Fruit fly (Drosophila melanogaster) whole organism, embryonic: ENCODE measurements around the gene alpha-Spec.

Experiments
- Blimp-1 ChIP-seq: fragments of 200-800 bp; sonication (Bioruptor generic); optimal IDR thresholded peaks from 3 replicates; lab custom pipeline; 2018; ENCODE audit warnings: missing biosample characterization, missing genetic modification characterization, mild to moderate bottlenecking, moderate library complexity, missing genetic modification reagents
- CG11247 ChIP-seq: fragments of 200-800 bp; sonication (Bioruptor generic); IDR thresholded peaks from 2 replicates; pipeline ENCODE4 v1.3.6; 2022; ENCODE audit warnings: missing biosample characterization, missing genetic modification characterization
- CG11398 ChIP-seq: fragments of 200-800 bp; sonication (Bioruptor generic); optimal IDR thresholded peaks from 2 replicates; lab custom pipeline; 2016; ENCODE audit warnings: missing biosample characterization, missing genetic modification characterization
- CG15479 ChIP-seq: fragments of 200-800 bp; sonication (Bioruptor generic); optimal IDR thresholded peaks from 3 replicates; lab custom pipeline; 2019; ENCODE audit warnings: missing biosample characterization, mild to moderate bottlenecking, missing genetic modification characterization, moderate library complexity
- CG17568 ChIP-seq: fragments of 200-800 bp; sonication (Bioruptor generic); optimal IDR thresholded peaks from 2 replicates; lab custom pipeline; 2018; ENCODE audit warnings: missing biosample characterization, mild to moderate bottlenecking, missing genetic modification characterization, moderate library complexity
- CG2120 ChIP-seq: fragments of 200-800 bp; sonication (Bioruptor generic); optimal IDR thresholded peaks from 3 replicates; lab custom pipeline; 2016; ENCODE audit warnings: missing biosample characterization, missing genetic modification characterization
- CG2199 ChIP-seq: fragments of 200-800 bp; sonication (Bioruptor generic); IDR thresholded peaks from 3 replicates; pipeline ENCODE4 v1.3.6; 2022; ENCODE audit warnings: missing biosample characterization, missing genetic modification characterization
- CG2202 ChIP-seq: fragments of 200-800 bp; sonication (Bioruptor generic); optimal IDR thresholded peaks from 2 replicates; lab custom pipeline; 2018; ENCODE audit warnings: missing biosample characterization, mild to moderate bottlenecking, missing genetic modification characterization
- CG3065 ChIP-seq: fragments of 200-800 bp; sonication (Bioruptor generic); optimal IDR thresholded peaks from 2 replicates; lab custom pipeline; 2016; ENCODE audit warnings: missing biosample characterization, missing genetic modification characterization
- CG3995 ChIP-seq: fragments of 200-800 bp; sonication (Bioruptor generic); optimal IDR thresholded peaks from 3 replicates; lab custom pipeline; 2016; ENCODE audit warnings: missing biosample characterization, missing genetic modification characterization
- CG6654 ChIP-seq: fragments of 200-800 bp; sonication (Bioruptor generic); optimal IDR thresholded peaks from 2 replicates; lab custom pipeline; 2017; ENCODE audit warnings: missing biosample characterization, mild to moderate bottlenecking, missing genetic modification characterization
- CG6854 ChIP-seq: fragments of 200-800 bp; sonication (Bioruptor generic); optimal IDR thresholded peaks from 3 replicates; lab custom pipeline; 2017; ENCODE audit warnings: missing biosample characterization, mild to moderate bottlenecking, missing genetic modification characterization
- CG8924 ChIP-seq: fragments of 200-800 bp; optimal IDR thresholded peaks from 3 replicates; lab custom pipeline; 2019; ENCODE audit warnings: missing biosample characterization, mild to moderate bottlenecking, missing genetic modification characterization, moderate library complexity
- CG9876 ChIP-seq: fragments of 200-800 bp; sonication (Bioruptor generic); optimal IDR thresholded peaks from 2 replicates; lab custom pipeline; 2016; ENCODE audit warnings: missing biosample characterization, missing genetic modification characterization
- Camta ChIP-seq: fragments of 200-800 bp; sonication (Bioruptor generic); optimal IDR thresholded peaks from 2 replicates; lab custom pipeline; 2016; ENCODE audit warnings: missing biosample characterization, missing genetic modification characterization
- D19A ChIP-seq: fragments of 200-800 bp; optimal IDR thresholded peaks from 3 replicates; lab custom pipeline; 2019; ENCODE audit warnings: missing biosample characterization, mild to moderate bottlenecking, missing genetic modification characterization, moderate library complexity
- Dfd ChIP-seq, 2 experiments: fragments of >200 bp; optimal IDR thresholded peaks; 2 replicates each; lab custom pipeline; 2017; ENCODE audit warnings: missing biosample characterization in 2 of 2, missing genetic modification characterization in 2 of 2
- Dip3 ChIP-seq: fragments of 200-800 bp; sonication (Bioruptor generic); optimal IDR thresholded peaks from 3 replicates; lab custom pipeline; 2016; ENCODE audit warnings: missing biosample characterization, missing genetic modification characterization
- Ets97D ChIP-seq: fragments of 200-800 bp; sonication (Bioruptor generic); optimal IDR thresholded peaks from 3 replicates; lab custom pipeline; 2016; ENCODE audit warnings: missing biosample characterization, missing genetic modification characterization
- H2.0 ChIP-seq: fragments of 200-800 bp; sonication (Bioruptor generic); IDR thresholded peaks from 2 replicates; pipeline ENCODE4 v1.3.6; 2022; ENCODE audit warnings: missing biosample characterization, missing genetic modification characterization
- Med ChIP-seq: fragments of 200-800 bp; sonication (Bioruptor generic); peaks from one replicate; lab custom pipeline; 2016; ENCODE audit warnings: missing biosample characterization, missing genetic modification characterization, mild to moderate bottlenecking, inconsistent platforms, moderate library complexity
- Mes4 ChIP-seq: fragments of 200-800 bp; sonication (Bioruptor generic); optimal IDR thresholded peaks from 2 replicates; lab custom pipeline; 2016; ENCODE audit warnings: missing biosample characterization, missing genetic modification characterization
- Nf-YC ChIP-seq: fragments of 200-800 bp; optimal IDR thresholded peaks from 3 replicates; lab custom pipeline; 2019; ENCODE audit warnings: missing biosample characterization, mild to moderate bottlenecking, missing genetic modification characterization, moderate library complexity
- Sox102F ChIP-seq: fragments of 200-800 bp; sonication (Bioruptor generic); optimal IDR thresholded peaks from 2 replicates; lab custom pipeline; 2018; ENCODE audit warnings: missing biosample characterization, mild to moderate bottlenecking, missing genetic modification characterization, moderate library complexity
- Sry-β ChIP-seq: fragments of 200-800 bp; sonication (Bioruptor generic); optimal IDR thresholded peaks from 2 replicates; lab custom pipeline; 2018; ENCODE audit warnings: missing biosample characterization, mild to moderate bottlenecking, missing genetic modification characterization, moderate library complexity
- Trl ChIP-seq, 3 experiments: fragments of >200 bp in 2 of 3; fragments of 200-800 bp in 1 of 3; sonication (Bioruptor generic) in 1 of 3; optimal IDR thresholded peaks; 2 replicates in 1 of 3; 3 replicates in 2 of 3; lab custom pipeline; 2016 to 2017; ENCODE audit warnings: missing biosample characterization in 1 of 3, missing genetic modification characterization in 1 of 3
- aop ChIP-seq: fragments of 200-800 bp; sonication (Bioruptor generic); IDR thresholded peaks from 2 replicates; pipeline ENCODE4 v1.3.6; 2022; ENCODE audit warnings: missing biosample characterization, missing genetic modification characterization
- crc ChIP-seq: fragments of 200-800 bp; sonication (Bioruptor generic); optimal IDR thresholded peaks from 2 replicates; lab custom pipeline; 2016; ENCODE audit warnings: missing biosample characterization, missing genetic modification characterization
- cwo ChIP-seq: fragments of 200-800 bp; sonication (Bioruptor generic); optimal IDR thresholded peaks from 3 replicates; lab custom pipeline; 2017; ENCODE audit warnings: missing biosample characterization, missing genetic modification characterization, mild to moderate bottlenecking, moderate library complexity, missing genetic modification reagents
- dysf ChIP-seq: fragments of 200-800 bp; sonication (Bioruptor generic); IDR thresholded peaks from 3 replicates; pipeline ENCODE4 v1.3.6; 2022; ENCODE audit warnings: missing biosample characterization, missing genetic modification characterization
- grn ChIP-seq: fragments of 200-800 bp; sonication (Bioruptor generic); optimal IDR thresholded peaks from 3 replicates; lab custom pipeline; 2017; ENCODE audit warnings: missing biosample characterization, missing genetic modification characterization
- gro ChIP-seq: fragments of 200-800 bp; sonication (Bioruptor generic); optimal IDR thresholded peaks from 2 replicates; lab custom pipeline; 2016; ENCODE audit warnings: missing biosample characterization, missing genetic modification characterization
- gsb ChIP-seq: fragments of 200-800 bp; sonication (Bioruptor generic); IDR thresholded peaks from 2 replicates; pipeline ENCODE4 v1.3.6; 2022; ENCODE audit warnings: missing biosample characterization, missing genetic modification characterization
- hb ChIP-seq: fragments of 200-800 bp; sonication (Bioruptor generic); IDR thresholded peaks from 3 replicates; pipeline ENCODE4 v1.3.6; 2022; ENCODE audit warnings: missing biosample characterization, missing genetic modification characterization; ENCODE audit not compliant: partially characterized antibody
- jigr1 ChIP-seq: fragments of 200-800 bp; sonication (Bioruptor generic); IDR thresholded peaks from 3 replicates; pipeline ENCODE4 v1.3.6; 2022; ENCODE audit warnings: missing biosample characterization, missing genetic modification characterization
- jumu ChIP-seq: fragments of 200-800 bp; sonication (Bioruptor generic); optimal IDR thresholded peaks from 3 replicates; lab custom pipeline; 2016; ENCODE audit warnings: missing biosample characterization, missing genetic modification characterization
- lov ChIP-seq, 2 experiments: fragments of 200-800 bp in 1 of 2; fragments of >200 bp in 1 of 2; sonication (Bioruptor generic) in 1 of 2; IDR thresholded peaks in 1 of 2; optimal IDR thresholded peaks in 1 of 2; 2 replicates in 1 of 2; 3 replicates in 1 of 2; pipeline versions ENCODE4 v1.3.6 to Lab custom; 2017 to 2022; ENCODE audit warnings: missing biosample characterization in 1 of 2, missing genetic modification characterization in 1 of 2
- onecut ChIP-seq: fragments of 200-800 bp; sonication (Bioruptor generic); IDR thresholded peaks from 2 replicates; pipeline ENCODE4 v1.3.6; 2022; ENCODE audit warnings: missing biosample characterization, missing genetic modification characterization
- peb ChIP-seq: fragments of 200-800 bp; sonication (Bioruptor generic); IDR thresholded peaks from 2 replicates; pipeline ENCODE4 v1.3.6; 2022; ENCODE audit warnings: missing biosample characterization, missing genetic modification characterization
- rib ChIP-seq: fragments of 200-800 bp; sonication (Bioruptor generic); IDR thresholded peaks from 2 replicates; pipeline ENCODE4 v1.3.6; 2022; ENCODE audit warnings: missing biosample characterization, missing genetic modification characterization
- sc ChIP-seq, 3 experiments: fragments of >200 bp in 2 of 3; fragments of 200-800 bp in 1 of 3; sonication (Bioruptor generic) in 1 of 3; optimal IDR thresholded peaks; 2 replicates in 2 of 3; 3 replicates in 1 of 3; lab custom pipeline; 2017; ENCODE audit warnings: mild to moderate bottlenecking in 1 of 3, missing biosample characterization in 1 of 3, missing genetic modification characterization in 1 of 3, missing genetic modification reagents in 1 of 3
- slp2 ChIP-seq: fragments of 200-800 bp; sonication (Bioruptor generic); optimal IDR thresholded peaks from 2 replicates; lab custom pipeline; 2016; ENCODE audit warnings: missing biosample characterization, missing genetic modification characterization
- stwl ChIP-seq: fragments of 200-800 bp; sonication (Bioruptor generic); optimal IDR thresholded peaks from 3 replicates; lab custom pipeline; 2018; ENCODE audit warnings: missing biosample characterization, mild to moderate bottlenecking, missing genetic modification characterization, moderate library complexity
- tgo ChIP-seq: fragments of 200-800 bp; sonication (Bioruptor generic); IDR thresholded peaks from 3 replicates; pipeline ENCODE4 v1.3.6; 2022; ENCODE audit warnings: missing biosample characterization, missing genetic modification characterization
- tx ChIP-seq: fragments of 200-800 bp; sonication (Bioruptor generic); optimal IDR thresholded peaks from 2 replicates; lab custom pipeline; 2016; ENCODE audit warnings: missing biosample characterization, missing genetic modification characterization
- unc-4 ChIP-seq: fragments of 200-800 bp; sonication (Bioruptor generic); IDR thresholded peaks from 2 replicates; pipeline ENCODE4 v1.3.6; 2022; ENCODE audit warnings: missing biosample characterization, missing genetic modification characterization; ENCODE audit not compliant: partially characterized antibody
- vvl ChIP-seq: fragments of 200-800 bp; sonication (Bioruptor generic); IDR thresholded peaks from 2 replicates; pipeline ENCODE4 v1.3.6; 2022; ENCODE audit warnings: missing biosample characterization, missing genetic modification characterization
- zen2 ChIP-seq: fragments of 200-800 bp; sonication (Bioruptor generic); IDR thresholded peaks from 3 replicates; pipeline ENCODE4 v1.3.6; 2022; ENCODE audit warnings: missing biosample characterization, missing genetic modification characterization; ENCODE audit not compliant: partially characterized antibody

The alpha-Spec gene

dm6 chr3L:1754935-1755334 is 40.2 kb downstream of the alpha-Spec start:
- TF ChIP-seq vvl (GFP tag; lab: Robert Waterston, UW) = peak; percentile 47
- peak; percentile 82 for TF ChIP-seq Blimp-1 (GFP tag; lab: Kevin White, UChicago)
- peak; percentile 20 for TF ChIP-seq grn (GFP tag; lab: Kevin White, UChicago)
- TF ChIP-seq lov (optimal IDR thresholded peaks at IDR 0.05; lab: Kevin White, UChicago) = no peak
- 0 out of 3 replicates have a peak, but pooled peaks have one; percentile 36 for TF ChIP-seq lov (GFP tag; IDR thresholded peaks at IDR 0.05; lab: Robert Waterston, UW)
- TF ChIP-seq cwo (GFP tag; lab: Kevin White, UChicago) = peak; percentile 23
- TF ChIP-seq aop (GFP tag; lab: Robert Waterston, UW) = no peak
- TF ChIP-seq dysf (GFP tag; lab: Robert Waterston, UW) = no peak

- no peak for TF ChIP-seq zen2
- TF ChIP-seq Dip3 (GFP tag; lab: Kevin White, UChicago) = no peak
- TF ChIP-seq CG8924 = no peak
- no peak for TF ChIP-seq unc-4 (GFP tag; lab: Robert Waterston, UW)
- TF ChIP-seq sc (optimal IDR thresholded peaks at IDR 0.05; lab: Kevin White, UChicago) = no peak
- TF ChIP-seq sc (GFP tag; optimal IDR thresholded peaks at IDR 0.05; lab: Kevin White, UChicago) = no peak
- no peak for TF ChIP-seq Sox102F (GFP tag; lab: Kevin White, UChicago)
- no peak for TF ChIP-seq jigr1 (GFP tag; lab: Robert Waterston, UW)
- TF ChIP-seq slp2 (GFP tag; lab: Kevin White, UChicago) = no peak
- TF ChIP-seq CG11398 = no peak
- TF ChIP-seq, all 482 proteins: peak for 0
These were observed 40.9 kb downstream of the alpha-Spec start for dm6 chr3L:1754262-1754661.

dm6 chr3L:1748218-1748617 is 46.9 kb downstream of the alpha-Spec start:
- TF ChIP-seq CG11247 (GFP tag; lab: Robert Waterston, UW) (no peak), CG9876 (no peak), jumu (GFP tag; lab: Kevin White, UChicago) (no peak), peb (GFP tag; lab: Robert Waterston, UW) (no peak), hb (no peak), Trl (optimal IDR thresholded peaks at IDR 0.05; lab: Kevin White, UChicago) (peak; percentile 22 to 32), Trl (GFP tag; optimal IDR thresholded peaks at IDR 0.05; lab: Kevin White, UChicago) (no peak), stwl (no peak), Sry-β (GFP tag; lab: Kevin White, UChicago) (peak; percentile 20), CG2202 (tag; lab: Kevin White, UChicago) (no peak), CG2199 (GFP tag; lab: Robert Waterston, UW) (no peak), Mes4 (no peak), H2.0 (GFP tag; lab: Robert Waterston, UW) (no peak), tgo (no peak), CG3065 (GFP tag; lab: Kevin White, UChicago) (no peak), CG15479 (no peak), Dfd (GFP tag; optimal IDR thresholded peaks at IDR 0.05; lab: Kevin White, UChicago) (no peak), gsb (GFP tag; lab: Robert Waterston, UW) (no peak), Nf-YC (peak; percentile 12), Med (GFP tag; lab: Kevin White, UChicago) (peak; percentile 88), Camta (GFP tag; lab: Kevin White, UChicago) (no peak), crc (GFP tag; lab: Kevin White, UChicago) (no peak), CG2120 (GFP tag; lab: Kevin White, UChicago) (peak; percentile 17), CG17568 (GFP tag; lab: Kevin White, UChicago) (no peak), gro (GFP tag; lab: Kevin White, UChicago) (no peak), CG3995 (GFP tag; lab: Kevin White, UChicago) (peak; percentile 94), rib (GFP tag; lab: Robert Waterston, UW) (no peak), D19A (peak; percentile 69), CG6854 (no peak), tx (GFP tag; lab: Kevin White, UChicago) (no peak), CG6654 (GFP tag; lab: Kevin White, UChicago) (no peak), Ets97D (GFP tag; lab: Kevin White, UChicago) (peak; percentile 49), onecut (0 out of 2 replicates have a peak, but pooled peaks have one; percentile 35)
